Worm (Caenorhabditis elegans): ENCODE data around the gene srx-86.

ce11 chrV:11525338-11525737 is 37.4 kb upstream of the srx-86 start:
- TF ChIP-seq tbp1 (GFP tag; optimal IDR thresholded peaks at IDR 0.05) (no peak), aptf-2 (GFP tag; conservative IDR thresholded peaks at IDR 0.05) (no peak)
